Fruit fly (Drosophila melanogaster) whole organism, prepupa: ENCODE data around the gene CG15145.

ENCODE experiments used
- CG31627 ChIP-seq: fragments of 200-800 bp; sonication (Bioruptor generic); optimal IDR thresholded peaks from 3 replicates; lab custom pipeline; 2016; ENCODE audit warnings: missing biosample characterization, missing genetic modification characterization
- CG6163 ChIP-seq: fragments of 200-800 bp; sonication (Bioruptor generic); IDR thresholded peaks from 3 replicates; pipeline ENCODE4 v1.3.6; 2022; ENCODE audit warnings: missing biosample characterization, missing genetic modification characterization
- OdsH ChIP-seq: fragments of 200-800 bp; sonication (Bioruptor generic); optimal IDR thresholded peaks from 3 replicates; lab custom pipeline; 2016; ENCODE audit warnings: missing biosample characterization, missing genetic modification characterization
- Sox102F ChIP-seq: fragments of 200-800 bp; sonication (Bioruptor generic); optimal IDR thresholded peaks from 2 replicates; lab custom pipeline; 2016; ENCODE audit warnings: missing biosample characterization, mild to moderate bottlenecking, missing genetic modification characterization
- eg ChIP-seq: fragments of 200-800 bp; sonication (Bioruptor generic); IDR thresholded peaks from 3 replicates; pipeline ENCODE4 v1.3.6; 2022; ENCODE audit warnings: missing biosample characterization, missing genetic modification characterization
- fd85E ChIP-seq: fragments of 200-800 bp; sonication (Bioruptor generic); optimal IDR thresholded peaks from 3 replicates; lab custom pipeline; 2016; ENCODE audit warnings: missing biosample characterization, missing genetic modification characterization

DNA sequence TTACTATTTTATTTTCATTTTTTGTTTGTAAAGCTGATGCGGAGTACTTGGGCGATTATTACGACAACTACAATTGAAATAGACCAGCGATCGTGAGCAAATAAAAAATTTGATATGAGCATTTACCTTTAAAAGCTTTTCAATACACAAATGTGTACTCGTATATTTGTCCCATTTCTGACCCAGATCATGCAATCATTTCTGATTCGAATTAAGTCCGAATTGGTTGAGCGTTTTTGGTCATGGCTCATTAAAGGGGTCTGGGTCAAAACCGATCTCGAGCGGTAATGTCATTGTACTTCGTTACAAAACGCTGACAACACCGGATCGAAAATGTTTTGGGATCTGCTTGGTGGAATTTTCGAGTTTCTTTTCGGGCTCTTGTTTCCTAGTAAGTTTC, 45.8 kb downstream of the CG15145 start, which contains the start of gene CG43220:
- TF ChIP-seq Sox102F (GFP tag; lab: Kevin White, UChicago) (no peak), CG6163 (GFP tag; lab: Robert Waterston, UW) (no peak), eg (GFP tag; lab: Robert Waterston, UW) (no peak), CG31627 (GFP tag; lab: Kevin White, UChicago) (no peak), fd85E (GFP tag; lab: Kevin White, UChicago) (no peak), OdsH (GFP tag; lab: Kevin White, UChicago) (no peak)
